Fruit fly (Drosophila melanogaster): Measurements from ENCODE around the gene Ilp2.
A peak's percentile ranks its signal among the peaks of the same experiment; 100 is the strongest.

Ilp2 gene

dm6 chr3L:9847420-9847977, 48.0 kb downstream of the Ilp2 start (continued):
- TF ChIP-seq cad (GFP tag; optimal IDR thresholded peaks at IDR 0.05) (no peak), Gug (GFP tag; IDR thresholded peaks at IDR 0.05) (peak; percentile 33; the same call in 2 of the 4 replicates), Sry-β (GFP tag; optimal IDR thresholded peaks at IDR 0.05) (no peak), NfI (GFP tag; optimal IDR thresholded peaks at IDR 0.05) (peak; percentile 51), peb (GFP tag; IDR thresholded peaks at IDR 0.05) (no peak), gsb (GFP tag; IDR thresholded peaks at IDR 0.05) (no peak), crc (GFP tag; optimal IDR thresholded peaks at IDR 0.05) (peak; percentile 34), CG6654 (GFP tag; optimal IDR thresholded peaks at IDR 0.05) (no peak), Fer3 (tag; optimal IDR thresholded peaks at IDR 0.05) (peak; percentile 73), HLHmδ (GFP tag; optimal IDR thresholded peaks at IDR 0.05) (no peak), CG9932 (GFP tag; IDR thresholded peaks at IDR 0.05) (peak; percentile 80), CG11696 (GFP tag; IDR thresholded peaks at IDR 0.05) (peak; percentile 63; the same call in 1 of the 2 replicates), CG5180 (GFP tag; optimal IDR thresholded peaks at IDR 0.05) (peak; percentile 16), wor (GFP tag; IDR thresholded peaks at IDR 0.05) (no peak), D19A (tag; optimal IDR thresholded peaks at IDR 0.05) (peak; percentile 94), chinmo (GFP tag; IDR thresholded peaks at IDR 0.05; ENCODE audit: partially characterized antibody) (no peak), ranshi (GFP tag; IDR thresholded peaks at IDR 0.05) (no peak; the same call in 1 of the 2 replicates), CG13775 (GFP tag; optimal IDR thresholded peaks at IDR 0.05) (no peak), pros (GFP tag; optimal IDR thresholded peaks at IDR 0.05) (no peak), crol (GFP tag; IDR thresholded peaks at IDR 0.05) (no peak), pb (GFP tag; optimal IDR thresholded peaks at IDR 0.05) (peak; percentile 41), row (GFP tag; IDR thresholded peaks at IDR 0.05) (peak; percentile 79), her (GFP tag; optimal IDR thresholded peaks at IDR 0.05) (peak; percentile 21), lola (GFP tag; optimal IDR thresholded peaks at IDR 0.05) (no peak), CG4360 (GFP tag; IDR thresholded peaks at IDR 0.05) (no peak), dati (GFP tag; IDR thresholded peaks at IDR 0.05) (no peak), CG8924 (tag; optimal IDR thresholded peaks at IDR 0.05) (peak; percentile 41), Sry-δ (GFP tag; optimal IDR thresholded peaks at IDR 0.05) (peak; percentile 2), Chrac-16 (GFP tag; optimal IDR thresholded peaks at IDR 0.05) (peak; percentile 37), Dbx (GFP tag; IDR thresholded peaks at IDR 0.05) (peak; percentile 66; the same call in 2 of the 3 replicates), CG12104 (GFP tag; optimal IDR thresholded peaks at IDR 0.05) (no peak), Vsx1 (GFP tag; optimal IDR thresholded peaks at IDR 0.05) (no peak), CG12769 (tag; optimal IDR thresholded peaks at IDR 0.05) (peak; percentile 79), CG7745 (tag; optimal IDR thresholded peaks at IDR 0.05) (no peak), CG4854 (GFP tag; optimal IDR thresholded peaks at IDR 0.05) (peak; percentile 0), yki (optimal IDR thresholded peaks at IDR 0.05) (no peak), CG9876 (GFP tag; optimal IDR thresholded peaks at IDR 0.05) (no peak), Jarid2 (GFP tag; optimal IDR thresholded peaks at IDR 0.05) (no peak), CG18476 (GFP tag; optimal IDR thresholded peaks at IDR 0.05) (no peak), CG10543 (GFP tag; optimal IDR thresholded peaks at IDR 0.05) (no peak), pzg (GFP tag; optimal IDR thresholded peaks at IDR 0.05) (no peak), CG4617 (GFP tag; optimal IDR thresholded peaks at IDR 0.05; ENCODE audit: borderline replicate concordance) (no peak), CG34224 (GFP tag; IDR thresholded peaks at IDR 0.05; ENCODE audit: partially characterized antibody) (no peak), CG10321 (GFP tag; IDR thresholded peaks at IDR 0.05) (no peak), CG9609 (GFP tag; optimal IDR thresholded peaks at IDR 0.05) (peak; percentile 48), HmgD (GFP tag; optimal IDR thresholded peaks at IDR 0.05) (no peak), knrl (GFP tag; IDR thresholded peaks at IDR 0.05; ENCODE audit: partially characterized antibody) (no peak), dmrt99B (tag; optimal IDR thresholded peaks at IDR 0.05) (peak; percentile 61), ken (GFP tag; IDR thresholded peaks at IDR 0.05) (no peak), CG17186 (GFP tag; optimal IDR thresholded peaks at IDR 0.05) (no peak), CG31441 (GFP tag; IDR thresholded peaks at IDR 0.05) (no peak)
